Fruit fly (Drosophila melanogaster): ENCODE data around the gene CG6678.

- TF ChIP-seq CG8301 (tag; optimal IDR thresholded peaks at IDR 0.05) (peak; percentile 92), fd96Ca (GFP tag; IDR thresholded peaks at IDR 0.05) (peak; percentile 68; the same call in 2 of the 3 replicates), EcR (GFP tag; optimal IDR thresholded peaks at IDR 0.05) (peak; percentile 42), CG13204 (GFP tag; optimal IDR thresholded peaks at IDR 0.05) (peak; percentile 59), CG14655 (GFP tag; optimal IDR thresholded peaks at IDR 0.05) (peak; percentile 93), Pif1B (GFP tag; optimal IDR thresholded peaks at IDR 0.05) (peak; percentile 72), CG34367 (tag; optimal IDR thresholded peaks at IDR 0.05) (peak; percentile 78), Snoo (tag; optimal IDR thresholded peaks at IDR 0.05) (peak; percentile 32), gl (tag; optimal IDR thresholded peaks at IDR 0.05) (peak; percentile 62), rn (GFP tag; IDR thresholded peaks at IDR 0.05) (peak; percentile 78), CG32121 (GFP tag; IDR thresholded peaks at IDR 0.05) (peak; percentile 86), Ets98B (GFP tag; IDR thresholded peaks at IDR 0.05) (peak; percentile 85)
Measured at dm6 chr3R:21893929-21894328, 7.1 kb downstream of the CG6678 start.

Measured in whole organism, pupa.